Fruit fly (Drosophila melanogaster): Measurements from ENCODE around the gene rod.

The rod gene

DNA sequence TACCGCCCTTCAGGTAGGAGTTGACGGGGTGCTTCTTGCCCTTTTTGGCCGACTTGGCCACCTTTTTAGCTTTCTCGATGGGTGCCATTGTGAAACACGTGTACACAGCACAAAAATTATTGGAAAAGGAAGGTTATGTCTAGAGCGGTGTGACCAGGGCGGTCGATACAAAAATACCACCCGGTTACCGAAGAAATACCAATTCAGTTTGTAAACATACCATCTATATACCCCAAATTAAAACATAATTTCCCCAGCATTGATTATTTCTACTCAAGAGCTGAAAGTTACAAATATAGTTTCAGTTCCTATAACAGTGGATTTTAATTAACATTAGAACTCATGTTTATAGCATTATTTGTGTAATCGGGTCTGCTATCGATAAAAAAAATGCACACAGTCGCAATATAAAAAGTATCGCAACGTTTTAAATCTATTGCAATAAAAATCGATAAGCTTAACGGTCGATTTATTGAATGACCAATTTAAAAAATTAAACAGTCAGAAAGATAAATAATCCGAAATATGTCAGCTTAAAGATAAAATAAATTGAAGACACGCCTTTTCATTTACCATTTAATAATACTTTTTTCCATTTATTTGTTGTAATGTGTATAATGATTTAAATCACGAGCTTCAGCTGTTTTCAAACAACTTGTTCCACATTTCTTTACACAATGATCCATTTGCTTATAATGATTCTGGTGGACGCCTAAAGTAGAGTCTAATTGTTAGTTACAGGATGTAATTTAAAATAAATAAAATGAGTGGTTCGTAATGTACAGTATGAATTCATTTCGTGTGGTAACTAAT is 15.5 kb downstream of the rod start, which contains the start of gene RpL6 (continued):
- TF ChIP-seq knrl (GFP tag; IDR thresholded peaks at IDR 0.05; ENCODE audit: partially characterized antibody) (peak; percentile 71), Sin3A (optimal IDR thresholded peaks at IDR 0.05) (no peak), CG6683 (GFP tag; optimal IDR thresholded peaks at IDR 0.05) (no peak), Doc3 (GFP tag; IDR thresholded peaks at IDR 0.05; ENCODE audit: partially characterized antibody) (peak; percentile 72), BtbVII (GFP tag; optimal IDR thresholded peaks at IDR 0.05) (no peak), rib (GFP tag; IDR thresholded peaks at IDR 0.05) (no peak), CG1529 (GFP tag; optimal IDR thresholded peaks at IDR 0.05) (no peak), Tbp (GFP tag; optimal IDR thresholded peaks at IDR 0.05) (no peak), kni (GFP tag; optimal IDR thresholded peaks at IDR 0.05) (no peak), Rx (GFP tag; IDR thresholded peaks at IDR 0.05) (no peak), fru (optimal IDR thresholded peaks at IDR 0.05) (no peak), CG31441 (GFP tag; IDR thresholded peaks at IDR 0.05) (no peak), CG1603 (tag; optimal IDR thresholded peaks at IDR 0.05) (peak; percentile 60), trh (GFP tag; optimal IDR thresholded peaks at IDR 0.05) (no peak), corto (GFP tag; optimal IDR thresholded peaks at IDR 0.05) (no peak), ERR (GFP tag; optimal IDR thresholded peaks at IDR 0.05) (no peak), Neu2 (GFP tag; optimal IDR thresholded peaks at IDR 0.05; ENCODE audit: borderline replicate concordance) (no peak), CG6813 (GFP tag; optimal IDR thresholded peaks at IDR 0.05) (no peak), MTF-1 (GFP tag; optimal IDR thresholded peaks at IDR 0.05; ENCODE audit: borderline replicate concordance) (no peak), Myb (GFP tag; optimal IDR thresholded peaks at IDR 0.05) (peak; percentile 98), NC2α (GFP tag; optimal IDR thresholded peaks at IDR 0.05) (no peak), CG9609 (GFP tag; optimal IDR thresholded peaks at IDR 0.05) (no peak), hbn (GFP tag; IDR thresholded peaks at IDR 0.05; ENCODE audit: partially characterized antibody) (peak; percentile 75), lola (GFP tag; optimal IDR thresholded peaks at IDR 0.05) (peak in 1 of 3 experiments; percentile 13), yki (optimal IDR thresholded peaks at IDR 0.05) (no peak), twi (tag; optimal IDR thresholded peaks at IDR 0.05) (peak; percentile 9), CG4282 (GFP tag; optimal IDR thresholded peaks at IDR 0.05) (no peak), wdn (GFP tag; IDR thresholded peaks at IDR 0.05) (no peak), vfl (GFP tag; optimal IDR thresholded peaks at IDR 0.05) (no peak), CG17359 (tag; optimal IDR thresholded peaks at IDR 0.05) (no peak), dati (GFP tag; IDR thresholded peaks at IDR 0.05) (no peak), slp2 (GFP tag; optimal IDR thresholded peaks at IDR 0.05) (no peak), nerfin-1 (tag; optimal IDR thresholded peaks at IDR 0.05) (no peak), Abd-B (GFP tag; optimal IDR thresholded peaks at IDR 0.05) (no peak), CG4854 (GFP tag; optimal IDR thresholded peaks at IDR 0.05) (no peak), CG33213 (GFP tag; optimal IDR thresholded peaks at IDR 0.05) (peak; percentile 34), ci (GFP tag; IDR thresholded peaks at IDR 0.05) (no peak), sob (GFP tag; IDR thresholded peaks at IDR 0.05) (0 out of 2 replicates have a peak, but pooled peaks have one; percentile 7), HLHmδ (GFP tag; optimal IDR thresholded peaks at IDR 0.05) (peak; percentile 55), Mes4 (GFP tag; optimal IDR thresholded peaks at IDR 0.05) (no peak), gcm (GFP tag; optimal IDR thresholded peaks at IDR 0.05) (no peak), CG15011 (GFP tag; optimal IDR thresholded peaks at IDR 0.05) (no peak), lmd (GFP tag; IDR thresholded peaks at IDR 0.05) (no peak), zf30C (GFP tag; optimal IDR thresholded peaks at IDR 0.05) (no peak), HHEX (GFP tag; optimal IDR thresholded peaks at IDR 0.05) (peak; percentile 2), pan (optimal IDR thresholded peaks at IDR 0.05) (no peak), pan (GFP tag; optimal IDR thresholded peaks at IDR 0.05 in 1 of 2, IDR thresholded peaks at IDR 0.05 in 1 of 2) (no peak), chinmo (GFP tag; IDR thresholded peaks at IDR 0.05; ENCODE audit: partially characterized antibody) (peak; percentile 79; the same call in 2 of the 4 replicates), Bgb (GFP tag; IDR thresholded peaks at IDR 0.05; ENCODE audit: partially characterized antibody) (peak; percentile 78)

Measured in whole organism, embryonic.